Fruit fly (Drosophila melanogaster) ovary, adult (tissue): ENCODE results near the gene cni.

Experiments
- CG17801 ChIP-seq: fragments of 200-800 bp; optimal IDR thresholded peaks from 2 replicates; lab custom pipeline; 2019; ENCODE audit warnings: missing biosample characterization, mild to moderate bottlenecking, missing genetic modification characterization, moderate library complexity; ENCODE audit not compliant: partially characterized antibody

cni gene

dm6 chr2L:16326892-16327291 lies 16.4 kb upstream of the cni start, which contains the start of gene CG4278:
Gene CG4278, plus strand, starts transcription at chr2L:16327069.
- TF ChIP-seq CG17801 (GFP tag; lab: Kevin White, UChicago) = no peak

dm6 chr2L:16325515-16326257 lies 15.2 kb upstream of the cni start, which contains the start of gene cact:
Gene cact, minus strand, starts transcription at chr2L:16326207.
- peak; percentile 81 for TF ChIP-seq CG17801 (GFP tag; lab: Kevin White, UChicago)

dm6 chr2L:16324833-16325232 lies 14.3 kb upstream of the cni start:
- TF ChIP-seq CG17801 (GFP tag; lab: Kevin White, UChicago) = no peak

- no peak for TF ChIP-seq CG17801 (GFP tag; lab: Kevin White, UChicago)
Observed at dm6 chr2L:16323544-16323943, 13.0 kb upstream of the cni start.

- TF ChIP-seq CG17801 (GFP tag; lab: Kevin White, UChicago) = no peak
Observed at dm6 chr2L:16321872-16322631, 11.5 kb upstream of the cni start.

- TF ChIP-seq CG17801 (GFP tag; lab: Kevin White, UChicago) = no peak
Observed at dm6 chr2L:16321209-16321608, 10.7 kb upstream of the cni start.

- TF ChIP-seq CG17801 (GFP tag; lab: Kevin White, UChicago) = no peak
Observed at dm6 chr2L:16320428-16320827, 9.9 kb upstream of the cni start.

dm6 chr2L:16319743-16320142 lies 9.2 kb upstream of the cni start:
- no peak for TF ChIP-seq CG17801 (GFP tag; lab: Kevin White, UChicago)

dm6 chr2L:16317777-16318610 lies 7.5 kb upstream of the cni start:
- no peak for TF ChIP-seq CG17801 (GFP tag; lab: Kevin White, UChicago)

dm6 chr2L:16317131-16317530 lies 6.6 kb upstream of the cni start:
- TF ChIP-seq CG17801 (GFP tag; lab: Kevin White, UChicago) = no peak

- no peak for TF ChIP-seq CG17801 (GFP tag; lab: Kevin White, UChicago)
Observed at dm6 chr2L:16316410-16316809, 5.9 kb upstream of the cni start.

- TF ChIP-seq CG17801 (GFP tag; lab: Kevin White, UChicago) = no peak
Observed at dm6 chr2L:16315844-16316243, 5.3 kb upstream of the cni start.

dm6 chr2L:16315027-16315426 lies 4.5 kb upstream of the cni start:
- TF ChIP-seq CG17801 (GFP tag; lab: Kevin White, UChicago) = peak; percentile 71

dm6 chr2L:16307026-16307703 lies 3.4 kb downstream of the cni start, which contains the start of the genes CG5861 and Syx5:
Gene CG5861, minus strand, starts transcription at chr2L:16307298.
Gene Syx5, plus strand, starts transcription at chr2L:16307346.
- TF ChIP-seq CG17801 (GFP tag; lab: Kevin White, UChicago) = peak; percentile 84
